Fruit fly (Drosophila melanogaster) whole organism, embryonic: Measurements from ENCODE around the gene sdt.

Experiments
- B-H2 ChIP-seq: fragments of 200-800 bp; sonication (Bioruptor generic); optimal IDR thresholded peaks from 2 replicates; lab custom pipeline; 2018; ENCODE audit warnings: missing biosample characterization, mild to moderate bottlenecking, missing genetic modification characterization
- Blimp-1 ChIP-seq: fragments of 200-800 bp; sonication (Bioruptor generic); optimal IDR thresholded peaks from 3 replicates; lab custom pipeline; 2018; ENCODE audit warnings: missing biosample characterization, missing genetic modification characterization, mild to moderate bottlenecking, moderate library complexity, missing genetic modification reagents
- C15 ChIP-seq: fragments of 200-800 bp; sonication (Bioruptor generic); IDR thresholded peaks from 3 replicates; pipeline ENCODE4 v1.3.6; 2022; ENCODE audit warnings: missing biosample characterization, missing genetic modification characterization
- CG10431 ChIP-seq: fragments of 200-800 bp; sonication (Bioruptor generic); optimal IDR thresholded peaks from 3 replicates; lab custom pipeline; 2018; ENCODE audit warnings: missing biosample characterization, mild to moderate bottlenecking, missing genetic modification characterization
- CG10462 ChIP-seq: fragments of 200-800 bp; sonication (Bioruptor generic); optimal IDR thresholded peaks from 2 replicates; lab custom pipeline; 2016; ENCODE audit warnings: missing biosample characterization, missing genetic modification characterization
- CG10979 ChIP-seq: fragments of 200-800 bp; sonication (Bioruptor generic); optimal IDR thresholded peaks from 2 replicates; lab custom pipeline; 2018; ENCODE audit warnings: missing biosample characterization, mild to moderate bottlenecking, missing genetic modification characterization, moderate library complexity
- CG11456 ChIP-seq: fragments of 200-800 bp; sonication (Bioruptor generic); IDR thresholded peaks from 3 replicates; pipeline ENCODE4 v1.3.6; 2022; ENCODE audit warnings: missing biosample characterization, missing genetic modification characterization
- CG11560 ChIP-seq: fragments of 200-800 bp; sonication (Bioruptor generic); IDR thresholded peaks from 3 replicates; pipeline ENCODE4 v1.3.6; 2022; ENCODE audit warnings: missing biosample characterization, missing genetic modification characterization
- CG12219 ChIP-seq: fragments of 200-800 bp; sonication (Bioruptor generic); optimal IDR thresholded peaks from 3 replicates; lab custom pipeline; 2018; ENCODE audit warnings: missing biosample characterization, mild to moderate bottlenecking, missing genetic modification characterization
- CG12769 ChIP-seq: fragments of 200-800 bp; sonication (Bioruptor generic); optimal IDR thresholded peaks from 2 replicates; lab custom pipeline; 2019; ENCODE audit warnings: missing biosample characterization, mild to moderate bottlenecking, missing genetic modification characterization, moderate library complexity
- CG13624 ChIP-seq: fragments of 200-800 bp; sonication (Bioruptor generic); optimal IDR thresholded peaks from 2 replicates; lab custom pipeline; 2016; ENCODE audit warnings: missing biosample characterization, missing genetic modification characterization
- CG13894 ChIP-seq: fragments of 200-800 bp; sonication (Bioruptor generic); optimal IDR thresholded peaks from 3 replicates; lab custom pipeline; 2018; ENCODE audit warnings: missing biosample characterization, mild to moderate bottlenecking, missing genetic modification characterization, moderate library complexity
- CG15011 ChIP-seq: fragments of 200-800 bp; sonication (Bioruptor generic); optimal IDR thresholded peaks from 3 replicates; lab custom pipeline; 2018; ENCODE audit warnings: missing biosample characterization, mild to moderate bottlenecking, missing genetic modification characterization
- CG17829 ChIP-seq: fragments of 200-800 bp; optimal IDR thresholded peaks from 2 replicates; lab custom pipeline; 2019; ENCODE audit warnings: missing biosample characterization, mild to moderate bottlenecking, missing genetic modification characterization, moderate library complexity
- CG1792 ChIP-seq: fragments of 200-800 bp; sonication (Bioruptor generic); optimal IDR thresholded peaks from 2 replicates; lab custom pipeline; 2016; ENCODE audit warnings: missing biosample characterization, missing genetic modification characterization
- CG3163 ChIP-seq: fragments of 200-800 bp; sonication (Bioruptor generic); optimal IDR thresholded peaks from 3 replicates; lab custom pipeline; 2016; ENCODE audit warnings: missing biosample characterization, missing genetic modification characterization
- CG34376 ChIP-seq: fragments of 200-800 bp; sonication (Bioruptor generic); optimal IDR thresholded peaks from 2 replicates; lab custom pipeline; 2018; ENCODE audit warnings: missing biosample characterization, mild to moderate bottlenecking, missing genetic modification characterization
- CG3726 ChIP-seq: fragments of 200-800 bp; sonication (Bioruptor generic); IDR thresholded peaks from 3 replicates; pipeline ENCODE4, ENCODE4 v1.3.6; 2022; ENCODE audit warnings: missing biosample characterization, missing genetic modification characterization
- CG4404 ChIP-seq: fragments of 200-800 bp; sonication (Bioruptor generic); IDR thresholded peaks from 2 replicates; pipeline ENCODE4 v1.3.6; 2022; ENCODE audit warnings: missing biosample characterization, missing genetic modification characterization
- CG6765 ChIP-seq: fragments of 200-800 bp; sonication (Bioruptor generic); optimal IDR thresholded peaks from 3 replicates; lab custom pipeline; 2017; ENCODE audit warnings: missing biosample characterization, mild to moderate bottlenecking, missing genetic modification characterization
- CG7271 ChIP-seq: fragments of 200-800 bp; sonication (Bioruptor generic); optimal IDR thresholded peaks from 2 replicates; lab custom pipeline; 2018; ENCODE audit warnings: missing biosample characterization, mild to moderate bottlenecking, missing genetic modification characterization, moderate library complexity
- CG7839 ChIP-seq: fragments of 200-800 bp; sonication (Bioruptor generic); optimal IDR thresholded peaks from 3 replicates; lab custom pipeline; 2018; ENCODE audit warnings: missing biosample characterization, mild to moderate bottlenecking, missing genetic modification characterization, moderate library complexity
- CG7987 ChIP-seq: fragments of 200-800 bp; sonication (Bioruptor generic); optimal IDR thresholded peaks from 2 replicates; lab custom pipeline; 2018; ENCODE audit warnings: missing biosample characterization, mild to moderate bottlenecking, missing genetic modification characterization, moderate library complexity
- Chrac-16 ChIP-seq: fragments of 200-800 bp; sonication (Bioruptor generic); optimal IDR thresholded peaks from 3 replicates; lab custom pipeline; 2016; ENCODE audit warnings: missing biosample characterization, missing genetic modification characterization
- Elba2 ChIP-seq: fragments of 200-800 bp; sonication (Bioruptor generic); optimal IDR thresholded peaks from 3 replicates; lab custom pipeline; 2016; ENCODE audit warnings: missing biosample characterization, missing genetic modification characterization
- Hand ChIP-seq: fragments of 200-800 bp; sonication (Bioruptor generic); optimal IDR thresholded peaks from 2 replicates; lab custom pipeline; 2017; ENCODE audit warnings: mild to moderate bottlenecking, missing biosample characterization, missing genetic modification reagents, missing genetic modification characterization
- Lpt ChIP-seq: fragments of >200 bp; optimal IDR thresholded peaks from 2 replicates; lab custom pipeline; 2018; ENCODE audit warnings: missing biosample characterization, missing genetic modification characterization
- Myb ChIP-seq: fragments of 200-800 bp; sonication (Bioruptor generic); optimal IDR thresholded peaks from 2 replicates; lab custom pipeline; 2016; ENCODE audit warnings: missing biosample characterization, missing genetic modification characterization
- NC2α ChIP-seq: fragments of 200-800 bp; sonication (Bioruptor generic); optimal IDR thresholded peaks from 2 replicates; lab custom pipeline; 2016; ENCODE audit warnings: missing biosample characterization, missing genetic modification characterization
- NC2β ChIP-seq: fragments of 200-800 bp; sonication (Bioruptor generic); optimal IDR thresholded peaks from 2 replicates; lab custom pipeline; 2016; ENCODE audit warnings: missing biosample characterization, missing genetic modification characterization
- Oli ChIP-seq: fragments of 200-800 bp; sonication (Bioruptor generic); optimal IDR thresholded peaks from 2 replicates; lab custom pipeline; 2018; ENCODE audit warnings: missing biosample characterization, mild to moderate bottlenecking, missing genetic modification characterization, moderate library complexity
- Sry-δ ChIP-seq: fragments of 200-800 bp; sonication (Bioruptor generic); optimal IDR thresholded peaks from 2 replicates; lab custom pipeline; 2016; ENCODE audit warnings: missing biosample characterization, missing genetic modification characterization
- ara ChIP-seq: fragments of 200-800 bp; sonication (Bioruptor generic); IDR thresholded peaks from 2 replicates; pipeline ENCODE4 v1.3.6; 2022; ENCODE audit warnings: missing biosample characterization, missing genetic modification characterization
- bowl ChIP-seq: fragments of 200-800 bp; sonication (Bioruptor generic); IDR thresholded peaks from 2 replicates; pipeline ENCODE4 v1.3.6; 2022; ENCODE audit warnings: missing biosample characterization, missing genetic modification characterization
- cg ChIP-seq: fragments of 200-800 bp; sonication (Bioruptor generic); optimal IDR thresholded peaks from 3 replicates; lab custom pipeline; 2019; ENCODE audit warnings: missing biosample characterization, mild to moderate bottlenecking, missing genetic modification characterization, moderate library complexity
- croc ChIP-seq: fragments of 200-800 bp; sonication (Bioruptor generic); conservative IDR thresholded peaks from 3 replicates; pipeline ENCODE4 v1.3.6; 2022; ENCODE audit warnings: missing biosample characterization, missing genetic modification characterization
- da ChIP-seq: fragments of 200-800 bp; sonication (Bioruptor generic); optimal IDR thresholded peaks from 2 replicates; lab custom pipeline; 2016; ENCODE audit warnings: missing biosample characterization, missing genetic modification characterization
- dati ChIP-seq: fragments of 200-800 bp; sonication (Bioruptor generic); IDR thresholded peaks from 2 replicates; pipeline ENCODE4 v1.3.6; 2022; ENCODE audit warnings: missing biosample characterization, missing genetic modification characterization
- eyg ChIP-seq: fragments of 200-800 bp; sonication (Bioruptor generic); optimal IDR thresholded peaks from 3 replicates; lab custom pipeline; 2016; ENCODE audit warnings: missing biosample characterization, missing genetic modification characterization
- fru ChIP-seq: fragments of >200 bp; optimal IDR thresholded peaks from 2 replicates; lab custom pipeline; 2017
- gcm ChIP-seq: fragments of 200-800 bp; sonication (Bioruptor generic); optimal IDR thresholded peaks from 2 replicates; lab custom pipeline; 2019; ENCODE audit warnings: missing biosample characterization, mild to moderate bottlenecking, missing genetic modification characterization, moderate library complexity
- h ChIP-seq: fragments of >200 bp; optimal IDR thresholded peaks from 2 replicates; lab custom pipeline; 2017
- jigr1 ChIP-seq: fragments of 200-800 bp; sonication (Bioruptor generic); IDR thresholded peaks from 3 replicates; pipeline ENCODE4 v1.3.6; 2022; ENCODE audit warnings: missing biosample characterization, missing genetic modification characterization
- lola ChIP-seq, 3 experiments: fragments of >200 bp in 2 of 3; fragments of 200-800 bp in 1 of 3; sonication (Bioruptor generic) in 1 of 3; optimal IDR thresholded peaks; 2 replicates each; lab custom pipeline; 2017 to 2019; ENCODE audit warnings: missing biosample characterization in 3 of 3, missing genetic modification characterization in 3 of 3, mild to moderate bottlenecking in 1 of 3, moderate library complexity in 1 of 3
- mld ChIP-seq: fragments of 200-800 bp; sonication (Bioruptor generic); IDR thresholded peaks from 3 replicates; pipeline ENCODE4 v1.3.6; 2022; ENCODE audit warnings: missing biosample characterization, missing genetic modification characterization; ENCODE audit not compliant: partially characterized antibody
- pfk ChIP-seq: fragments of 200-800 bp; sonication (Bioruptor generic); optimal IDR thresholded peaks from 2 replicates; lab custom pipeline; 2018; ENCODE audit warnings: missing biosample characterization, mild to moderate bottlenecking, missing genetic modification characterization, moderate library complexity
- pzg ChIP-seq: fragments of 200-800 bp; sonication (Bioruptor generic); optimal IDR thresholded peaks from 3 replicates; lab custom pipeline; 2018; ENCODE audit warnings: missing biosample characterization, mild to moderate bottlenecking, missing genetic modification characterization, moderate library complexity
- repo ChIP-seq: fragments of 200-800 bp; sonication (Bioruptor generic); optimal IDR thresholded peaks from 2 replicates; lab custom pipeline; 2016; ENCODE audit warnings: missing biosample characterization, missing genetic modification characterization
- run ChIP-seq: fragments of 200-800 bp; sonication (Bioruptor generic); optimal IDR thresholded peaks from 3 replicates; lab custom pipeline; 2018; ENCODE audit warnings: missing biosample characterization, mild to moderate bottlenecking, missing genetic modification characterization
- seq ChIP-seq: fragments of 200-800 bp; sonication (Bioruptor generic); IDR thresholded peaks from 2 replicates; pipeline ENCODE4 v1.3.6; 2022; ENCODE audit warnings: missing biosample characterization, missing genetic modification characterization
- so ChIP-seq: fragments of 200-800 bp; sonication (Bioruptor generic); IDR thresholded peaks from 3 replicates; pipeline ENCODE4 v1.3.6; 2022; ENCODE audit warnings: missing biosample characterization, missing genetic modification characterization
- zfh2 ChIP-seq: fragments of 200-800 bp; sonication (Bioruptor generic); optimal IDR thresholded peaks from 2 replicates; lab custom pipeline; 2016; ENCODE audit warnings: missing biosample characterization, missing genetic modification characterization

The sdt gene

DNA sequence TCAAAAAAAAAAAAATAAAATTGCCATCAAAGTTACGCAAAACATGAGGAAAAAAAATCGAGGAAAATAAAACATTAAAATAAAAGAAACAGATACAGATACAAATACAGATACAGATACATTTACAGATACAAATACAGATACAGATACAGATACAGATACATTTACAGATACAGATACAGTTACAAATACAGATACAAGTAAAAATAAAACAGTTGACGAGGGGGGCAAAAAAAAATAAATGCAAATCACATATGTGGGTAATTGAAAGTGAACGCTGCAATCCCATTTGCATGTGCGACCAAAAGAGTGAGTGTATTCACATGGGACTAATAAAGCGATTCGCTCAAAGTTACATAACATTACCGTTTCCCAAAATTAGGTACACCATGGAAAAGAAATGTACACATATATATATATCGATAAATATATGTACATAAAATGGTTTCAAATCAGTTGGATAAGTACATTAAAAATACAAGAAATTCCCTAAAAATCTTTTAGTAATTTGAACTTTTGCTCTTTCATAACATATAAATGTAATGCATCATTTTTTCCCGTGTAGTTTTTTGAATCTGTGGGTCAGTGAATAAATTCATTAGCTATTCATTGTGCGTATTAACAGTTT is 27.4 kb downstream of the sdt start (continued):
- TF ChIP-seq h = no peak
- TF ChIP-seq da (GFP tag; lab: Kevin White, UChicago) = no peak
- TF ChIP-seq seq (GFP tag; lab: Robert Waterston, UW) = 0 out of 2 replicates have a peak, but pooled peaks have one; percentile 22
- no peak for TF ChIP-seq Hand (GFP tag; lab: Kevin White, UChicago)
- TF ChIP-seq Sry-δ (GFP tag; lab: Kevin White, UChicago) = no peak
- TF ChIP-seq CG15011 (GFP tag; lab: Kevin White, UChicago) = no peak
- no peak for TF ChIP-seq CG17829 (tag; lab: Kevin White, UChicago)
- no peak for TF ChIP-seq repo (GFP tag; lab: Kevin White, UChicago)
- TF ChIP-seq zfh2 (GFP tag; lab: Kevin White, UChicago) = no peak
- TF ChIP-seq CG11560 (tag; lab: Robert Waterston, UW) = no peak
- TF ChIP-seq CG12219 (GFP tag; lab: Kevin White, UChicago) = no peak
- no peak for TF ChIP-seq eyg (GFP tag; lab: Kevin White, UChicago)
- no peak for TF ChIP-seq lola (GFP tag; optimal IDR thresholded peaks at IDR 0.05; lab: Kevin White, UChicago)
- TF ChIP-seq jigr1 (GFP tag; lab: Robert Waterston, UW) = no peak
- TF ChIP-seq croc = no peak
- no peak for TF ChIP-seq NC2β (GFP tag; lab: Kevin White, UChicago)
- peak; percentile 68 for TF ChIP-seq CG7839 (tag; lab: Kevin White, UChicago)
- no peak for TF ChIP-seq ara (GFP tag; lab: Robert Waterston, UW)
- no peak for TF ChIP-seq C15 (GFP tag; lab: Robert Waterston, UW)
- 0 out of 3 replicates have a peak, but pooled peaks have one; percentile 52 for TF ChIP-seq so (GFP tag; lab: Robert Waterston, UW)
- no peak for TF ChIP-seq CG4404
- no peak for TF ChIP-seq run (tag; lab: Kevin White, UChicago)
- no peak for TF ChIP-seq CG7271 (tag; lab: Kevin White, UChicago)
- no peak for TF ChIP-seq Lpt (GFP tag; lab: Kevin White, UChicago)
- no peak for TF ChIP-seq pfk (GFP tag; lab: Kevin White, UChicago)
- TF ChIP-seq bowl (GFP tag; lab: Robert Waterston, UW) = no peak
- no peak for TF ChIP-seq Chrac-16 (GFP tag; lab: Kevin White, UChicago)
- TF ChIP-seq dati (GFP tag; lab: Robert Waterston, UW) = no peak
- TF ChIP-seq CG10431 (GFP tag; lab: Kevin White, UChicago) = no peak
- TF ChIP-seq CG13624 (GFP tag; lab: Kevin White, UChicago) = no peak
- peak; percentile 54 for TF ChIP-seq cg (GFP tag; lab: Kevin White, UChicago)
- peak; percentile 57 for TF ChIP-seq Oli (tag; lab: Kevin White, UChicago)
- no peak for TF ChIP-seq pzg
- TF ChIP-seq CG3163 (GFP tag; lab: Kevin White, UChicago) = no peak
- TF ChIP-seq CG1792 (GFP tag; lab: Kevin White, UChicago) = no peak
- TF ChIP-seq Myb (GFP tag; lab: Kevin White, UChicago) = no peak
- no peak for TF ChIP-seq CG6765 (GFP tag; lab: Kevin White, UChicago)
- no peak for TF ChIP-seq fru (lab: Kevin White, UChicago)
- TF ChIP-seq CG13894 = no peak
- TF ChIP-seq NC2α (GFP tag; lab: Kevin White, UChicago) = no peak
- TF ChIP-seq B-H2 (GFP tag; lab: Kevin White, UChicago) = no peak
- no peak for TF ChIP-seq gcm (GFP tag; lab: Kevin White, UChicago)
- peak; percentile 22 for TF ChIP-seq CG10979
- TF ChIP-seq mld (GFP tag; lab: Robert Waterston, UW) = no peak
- peak; percentile 6 for TF ChIP-seq CG12769 (tag; lab: Kevin White, UChicago)
- no peak for TF ChIP-seq CG7987 (GFP tag; lab: Kevin White, UChicago)
- peak; percentile 59 for TF ChIP-seq Blimp-1 (GFP tag; lab: Kevin White, UChicago)
- no peak for TF ChIP-seq CG34376 (GFP tag; lab: Kevin White, UChicago)
- no peak for TF ChIP-seq Elba2 (GFP tag; lab: Kevin White, UChicago)
- no peak for TF ChIP-seq CG3726 (GFP tag; lab: Robert Waterston, UW)
- TF ChIP-seq CG10462 (GFP tag; lab: Kevin White, UChicago) = peak; percentile 6
- no peak for TF ChIP-seq CG11456 (GFP tag; lab: Robert Waterston, UW)
